Fruit fly (Drosophila melanogaster) whole organism, embryonic: ENCODE data around the gene CG10801.

ENCODE experiments used
- ATbp ChIP-seq: fragments of 200-800 bp; sonication (Bioruptor generic); optimal IDR thresholded peaks from 2 replicates; lab custom pipeline; 2017; ENCODE audit warnings: missing biosample characterization, mild to moderate bottlenecking, missing genetic modification characterization, missing genetic modification reagents
- Ada2b ChIP-seq: fragments of 200-800 bp; sonication (Bioruptor generic); IDR thresholded peaks from 2 replicates; pipeline ENCODE4 v1.3.6; 2022; ENCODE audit warnings: missing biosample characterization, missing genetic modification characterization
- Awh ChIP-seq: fragments of 200-800 bp; sonication (Bioruptor generic); IDR thresholded peaks from 2 replicates; pipeline ENCODE4, ENCODE4 v1.3.6; 2022; ENCODE audit warnings: missing biosample characterization, missing genetic modification characterization
- Blimp-1 ChIP-seq: fragments of 200-800 bp; sonication (Bioruptor generic); optimal IDR thresholded peaks from 3 replicates; lab custom pipeline; 2018; ENCODE audit warnings: missing biosample characterization, missing genetic modification characterization, mild to moderate bottlenecking, moderate library complexity, missing genetic modification reagents
- C15 ChIP-seq: fragments of 200-800 bp; sonication (Bioruptor generic); IDR thresholded peaks from 3 replicates; pipeline ENCODE4 v1.3.6; 2022; ENCODE audit warnings: missing biosample characterization, missing genetic modification characterization
- CG10147 ChIP-seq: fragments of 200-800 bp; sonication (Bioruptor generic); optimal IDR thresholded peaks from 2 replicates; lab custom pipeline; 2019; ENCODE audit warnings: missing biosample characterization, mild to moderate bottlenecking, missing genetic modification characterization, moderate library complexity
- CG10959 ChIP-seq: fragments of 200-800 bp; sonication (Bioruptor generic); IDR thresholded peaks from 2 replicates; pipeline ENCODE4 v1.3.6; 2022; ENCODE audit warnings: missing biosample characterization, missing genetic modification characterization
- CG10979 ChIP-seq: fragments of 200-800 bp; sonication (Bioruptor generic); optimal IDR thresholded peaks from 2 replicates; lab custom pipeline; 2018; ENCODE audit warnings: missing biosample characterization, mild to moderate bottlenecking, missing genetic modification characterization, moderate library complexity
- CG11085 ChIP-seq: fragments of 200-800 bp; sonication (Bioruptor generic); IDR thresholded peaks from 2 replicates; pipeline ENCODE4 v1.3.6; 2022; ENCODE audit warnings: missing biosample characterization, missing genetic modification characterization
- CG14667 ChIP-seq: fragments of 200-800 bp; sonication (Bioruptor generic); IDR thresholded peaks from 2 replicates; pipeline ENCODE4 v1.3.6; 2022; ENCODE audit warnings: missing biosample characterization, missing genetic modification characterization
- CG14965 ChIP-seq: fragments of 200-800 bp; sonication (Bioruptor generic); optimal IDR thresholded peaks from 2 replicates; lab custom pipeline; 2016; ENCODE audit warnings: missing biosample characterization, missing genetic modification characterization, borderline replicate concordance
- CG17359 ChIP-seq: fragments of 200-800 bp; sonication (Bioruptor generic); optimal IDR thresholded peaks from 3 replicates; lab custom pipeline; 2018; ENCODE audit warnings: missing biosample characterization, mild to moderate bottlenecking, missing genetic modification characterization, moderate library complexity
- CG17361 ChIP-seq: fragments of 200-800 bp; sonication (Bioruptor generic); IDR thresholded peaks from 3 replicates; pipeline ENCODE4 v1.3.6; 2022; ENCODE audit warnings: missing biosample characterization, missing genetic modification characterization
- CG18764 ChIP-seq: fragments of 200-800 bp; sonication (Bioruptor generic); optimal IDR thresholded peaks from 3 replicates; lab custom pipeline; 2016; ENCODE audit warnings: missing biosample characterization, missing genetic modification characterization
- CG3163 ChIP-seq: fragments of 200-800 bp; sonication (Bioruptor generic); optimal IDR thresholded peaks from 3 replicates; lab custom pipeline; 2016; ENCODE audit warnings: missing biosample characterization, missing genetic modification characterization
- CG3407 ChIP-seq: fragments of 200-800 bp; sonication (Bioruptor generic); optimal IDR thresholded peaks from 2 replicates; lab custom pipeline; 2018; ENCODE audit warnings: missing biosample characterization, mild to moderate bottlenecking, missing genetic modification characterization
- CG34376 ChIP-seq: fragments of 200-800 bp; sonication (Bioruptor generic); optimal IDR thresholded peaks from 2 replicates; lab custom pipeline; 2018; ENCODE audit warnings: missing biosample characterization, mild to moderate bottlenecking, missing genetic modification characterization
- CG34422 ChIP-seq: fragments of 200-800 bp; sonication (Bioruptor generic); IDR thresholded peaks from 3 replicates; pipeline ENCODE4 v1.3.6; 2022; ENCODE audit warnings: missing biosample characterization, missing genetic modification characterization
- CG3838 ChIP-seq: fragments of 200-800 bp; sonication (Bioruptor generic); optimal IDR thresholded peaks from 3 replicates; lab custom pipeline; 2016; ENCODE audit warnings: missing biosample characterization, missing genetic modification characterization
- CG4404 ChIP-seq: fragments of 200-800 bp; sonication (Bioruptor generic); IDR thresholded peaks from 2 replicates; pipeline ENCODE4 v1.3.6; 2022; ENCODE audit warnings: missing biosample characterization, missing genetic modification characterization
- CG7745 ChIP-seq: fragments of 200-800 bp; sonication (Bioruptor generic); optimal IDR thresholded peaks from 2 replicates; lab custom pipeline; 2018; ENCODE audit warnings: missing biosample characterization, mild to moderate bottlenecking, missing genetic modification characterization, moderate library complexity
- CG8765 ChIP-seq: fragments of 200-800 bp; sonication (Bioruptor generic); IDR thresholded peaks from 2 replicates; pipeline ENCODE4 v1.3.6; 2022; ENCODE audit warnings: missing biosample characterization, missing genetic modification characterization
- CG9215 ChIP-seq: fragments of 200-800 bp; sonication (Bioruptor generic); IDR thresholded peaks from 2 replicates; pipeline ENCODE4 v1.3.6; 2022; ENCODE audit warnings: missing biosample characterization, missing genetic modification characterization
- Dp ChIP-seq: fragments of 200-800 bp; sonication (Bioruptor generic); optimal IDR thresholded peaks from 2 replicates; lab custom pipeline; 2018; ENCODE audit warnings: missing biosample characterization, mild to moderate bottlenecking, missing genetic modification characterization, moderate library complexity
- E2f1 ChIP-seq: fragments of 200-800 bp; sonication (Bioruptor generic); IDR thresholded peaks from 2 replicates; pipeline ENCODE4 v1.3.6; 2022; ENCODE audit warnings: missing biosample characterization, missing genetic modification characterization
- Elba2 ChIP-seq: fragments of 200-800 bp; sonication (Bioruptor generic); optimal IDR thresholded peaks from 3 replicates; lab custom pipeline; 2016; ENCODE audit warnings: missing biosample characterization, missing genetic modification characterization
- HLH4C ChIP-seq: fragments of 200-800 bp; sonication (Bioruptor generic); IDR thresholded peaks from 3 replicates; pipeline ENCODE4 v1.3.6; 2022; ENCODE audit warnings: missing biosample characterization, missing genetic modification characterization; ENCODE audit not compliant: partially characterized antibody
- Hey ChIP-seq: fragments of 200-800 bp; sonication (Bioruptor generic); optimal IDR thresholded peaks from 3 replicates; lab custom pipeline; 2018; ENCODE audit warnings: missing biosample characterization, mild to moderate bottlenecking, missing genetic modification characterization
- Hsf ChIP-seq: fragments of 200-800 bp; sonication (Bioruptor generic); optimal IDR thresholded peaks from 3 replicates; lab custom pipeline; 2016; ENCODE audit warnings: missing biosample characterization, missing genetic modification characterization
- MESR4 ChIP-seq: fragments of 200-800 bp; sonication (Bioruptor generic); optimal IDR thresholded peaks from 2 replicates; lab custom pipeline; 2018; ENCODE audit warnings: missing biosample characterization, mild to moderate bottlenecking, missing genetic modification characterization, moderate library complexity
- Pdp1 ChIP-seq, 2 experiments: fragments of 200-800 bp; sonication (Bioruptor generic); optimal IDR thresholded peaks; 3 replicates each; lab custom pipeline; 2016; ENCODE audit warnings: missing biosample characterization in 2 of 2, missing genetic modification characterization in 2 of 2, mild to moderate bottlenecking in 1 of 2, moderate library complexity in 1 of 2
- Ravus ChIP-seq: fragments of 200-800 bp; sonication (Bioruptor generic); IDR thresholded peaks from 2 replicates; pipeline ENCODE4 v1.3.6; 2022; ENCODE audit warnings: missing biosample characterization, missing genetic modification characterization
- TFAM ChIP-seq: fragments of 200-800 bp; sonication (Bioruptor generic); optimal IDR thresholded peaks from 2 replicates; lab custom pipeline; 2017; ENCODE audit warnings: missing biosample characterization, missing genetic modification characterization, inconsistent platforms
- ap ChIP-seq: fragments of 200-800 bp; sonication (Bioruptor generic); IDR thresholded peaks from 2 replicates; pipeline ENCODE4 v1.3.6; 2022; ENCODE audit warnings: missing biosample characterization, missing genetic modification characterization
- cas ChIP-seq: fragments of 200-800 bp; sonication (Bioruptor generic); IDR thresholded peaks from 2 replicates; pipeline ENCODE4 v1.3.6; 2022; ENCODE audit warnings: missing biosample characterization, missing genetic modification characterization
- chn ChIP-seq: fragments of 200-800 bp; sonication (Bioruptor generic); optimal IDR thresholded peaks from 2 replicates; lab custom pipeline; 2016; ENCODE audit warnings: missing biosample characterization, missing genetic modification characterization
- da ChIP-seq: fragments of 200-800 bp; sonication (Bioruptor generic); optimal IDR thresholded peaks from 2 replicates; lab custom pipeline; 2016; ENCODE audit warnings: missing biosample characterization, missing genetic modification characterization
- danr ChIP-seq: fragments of 200-800 bp; sonication (Bioruptor generic); IDR thresholded peaks from 2 replicates; pipeline ENCODE4 v1.3.6; 2022; ENCODE audit warnings: missing biosample characterization, missing genetic modification characterization
- disco-r ChIP-seq: fragments of 200-800 bp; sonication (Bioruptor generic); optimal IDR thresholded peaks from 2 replicates; lab custom pipeline; 2016; ENCODE audit warnings: missing biosample characterization, missing genetic modification characterization
- dmrt11E ChIP-seq: fragments of 200-800 bp; sonication (Bioruptor generic); optimal IDR thresholded peaks from 3 replicates; lab custom pipeline; 2018; ENCODE audit warnings: missing biosample characterization, mild to moderate bottlenecking, missing genetic modification characterization, moderate library complexity
- esg ChIP-seq: fragments of 200-800 bp; sonication (Bioruptor generic); conservative IDR thresholded peaks from 2 replicates; pipeline ENCODE4 v1.3.6; 2022; ENCODE audit warnings: missing biosample characterization, missing genetic modification characterization
- fd96Cb ChIP-seq: fragments of 200-800 bp; sonication (Bioruptor generic); optimal IDR thresholded peaks from 2 replicates; lab custom pipeline; 2018; ENCODE audit warnings: missing biosample characterization, mild to moderate bottlenecking, missing genetic modification characterization, moderate library complexity
- ham ChIP-seq: fragments of 200-800 bp; sonication (Bioruptor generic); IDR thresholded peaks from 2 replicates; pipeline ENCODE4 v1.3.6; 2022; ENCODE audit warnings: missing biosample characterization, missing genetic modification characterization
- hth ChIP-seq: fragments of >200 bp; optimal IDR thresholded peaks from 2 replicates; lab custom pipeline; 2017; ENCODE audit warnings: inconsistent platforms
- otp ChIP-seq: fragments of 200-800 bp; sonication (Bioruptor generic); IDR thresholded peaks from 3 replicates; pipeline ENCODE4, ENCODE4 v1.3.6; 2022; ENCODE audit warnings: missing biosample characterization, missing genetic modification characterization
- scrt ChIP-seq: fragments of 200-800 bp; sonication (Bioruptor generic); optimal IDR thresholded peaks from 2 replicates; lab custom pipeline; 2018; ENCODE audit warnings: missing biosample characterization, mild to moderate bottlenecking, missing genetic modification characterization, moderate library complexity
- sima ChIP-seq: fragments of 200-800 bp; sonication (Bioruptor generic); optimal IDR thresholded peaks from 2 replicates; lab custom pipeline; 2016; ENCODE audit warnings: missing biosample characterization, missing genetic modification characterization
- sr ChIP-seq: fragments of 200-800 bp; sonication (Bioruptor generic); IDR thresholded peaks from 3 replicates; pipeline ENCODE4 v1.3.6; 2022; ENCODE audit warnings: missing biosample characterization, missing genetic modification characterization
- ttk ChIP-seq: fragments of 200-800 bp; sonication (Bioruptor generic); IDR thresholded peaks from 2 replicates; pipeline ENCODE4 v2.1.2; 2022; ENCODE audit warnings: missing biosample characterization, missing genetic modification characterization
- vnd ChIP-seq: fragments of 200-800 bp; sonication (Bioruptor generic); IDR thresholded peaks from 3 replicates; pipeline ENCODE4 v1.3.6; 2022; ENCODE audit warnings: missing biosample characterization, missing genetic modification characterization; ENCODE audit not compliant: partially characterized antibody
- wek ChIP-seq: fragments of 200-800 bp; sonication (Bioruptor generic); optimal IDR thresholded peaks from 3 replicates; lab custom pipeline; 2018; ENCODE audit warnings: missing biosample characterization, mild to moderate bottlenecking, missing genetic modification characterization, moderate library complexity

CG10801 gene

DNA sequence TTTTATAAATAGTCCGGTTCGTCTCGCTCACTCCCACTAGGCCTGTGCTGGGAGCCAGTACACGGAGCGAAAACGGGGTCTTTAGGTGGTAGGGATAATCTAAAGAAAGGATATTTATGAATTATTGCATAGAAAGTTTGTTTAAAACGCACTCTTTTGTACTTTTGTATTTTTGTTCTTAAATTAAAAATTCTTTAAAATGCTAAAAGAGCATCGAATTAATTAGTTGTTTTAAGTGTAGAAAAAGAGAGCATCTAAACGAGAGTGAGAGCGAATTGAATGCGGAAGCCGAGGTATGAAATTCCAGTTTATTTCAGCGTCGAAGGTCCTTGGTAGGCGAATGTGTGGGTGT, 32.8 kb upstream of the CG10801 start (continued):
- TF ChIP-seq CG17359 (tag; lab: Kevin White, UChicago) (peak; percentile 18), HLH4C (no peak), MESR4 (GFP tag; lab: Kevin White, UChicago) (no peak), otp (GFP tag; lab: Robert Waterston, UW) (peak; percentile 78; the same call in 2 of the 3 replicates), sr (no peak), Ravus (GFP tag; lab: Robert Waterston, UW) (no peak), Hsf (GFP tag; lab: Kevin White, UChicago) (peak; percentile 89), vnd (GFP tag; lab: Robert Waterston, UW) (no peak), ap (no peak), CG34376 (no peak), CG4404 (GFP tag; lab: Robert Waterston, UW) (peak; percentile 94), wek (GFP tag; lab: Kevin White, UChicago) (peak; percentile 11), Awh (GFP tag; lab: Robert Waterston, UW) (peak; percentile 57; the same call in 1 of the 2 replicates), dmrt11E (tag; lab: Kevin White, UChicago) (peak; percentile 96), E2f1 (GFP tag; lab: Robert Waterston, UW) (peak; percentile 67), ATbp (GFP tag; lab: Kevin White, UChicago) (peak; percentile 55), Ada2b (GFP tag; lab: Robert Waterston, UW) (peak; percentile 51; the same call in 1 of the 2 replicates), cas (GFP tag; lab: Robert Waterston, UW) (no peak), da (peak; percentile 29), danr (peak; percentile 46), sima (GFP tag; lab: Kevin White, UChicago) (no peak), disco-r (peak; percentile 64), esg (peak; percentile 42; the same call in 1 of the 2 replicates), CG8765 (GFP tag; lab: Robert Waterston, UW) (peak; percentile 80), CG3838 (GFP tag; lab: Kevin White, UChicago) (peak; percentile 33), Elba2 (GFP tag; lab: Kevin White, UChicago) (peak; percentile 92), CG17361 (GFP tag; lab: Robert Waterston, UW) (peak; percentile 56), CG14965 (GFP tag; lab: Kevin White, UChicago) (no peak), CG11085 (0 out of 2 replicates have a peak, but pooled peaks have one; percentile 26), CG3163 (GFP tag; lab: Kevin White, UChicago) (peak; percentile 53), CG10979 (tag; lab: Kevin White, UChicago) (peak; percentile 79), Hey (tag; lab: Kevin White, UChicago) (no peak), fd96Cb (tag; lab: Kevin White, UChicago) (peak; percentile 66), ttk (GFP tag; lab: Robert Waterston, UW) (0 out of 2 replicates have a peak, but pooled peaks have one; percentile 23), CG34422 (GFP tag; lab: Robert Waterston, UW) (0 out of 3 replicates have a peak, but pooled peaks have one; percentile 19), Blimp-1 (GFP tag; lab: Kevin White, UChicago) (peak; percentile 78), CG14667 (GFP tag; lab: Robert Waterston, UW) (no peak), CG10147 (GFP tag; lab: Kevin White, UChicago) (no peak), Dp (no peak), chn (peak; percentile 88), CG3407 (GFP tag; lab: Kevin White, UChicago) (peak; percentile 75), TFAM (GFP tag; lab: Kevin White, UChicago) (no peak), scrt (GFP tag; lab: Kevin White, UChicago) (no peak), CG10959 (GFP tag; lab: Robert Waterston, UW) (peak; percentile 82), hth (lab: Kevin White, UChicago) (no peak), C15 (GFP tag; lab: Robert Waterston, UW) (no peak), Pdp1 (GFP tag; optimal IDR thresholded peaks at IDR 0.05; lab: Kevin White, UChicago) (peak; percentile 65 to 79), CG7745 (tag; lab: Kevin White, UChicago) (peak; percentile 74), CG9215 (GFP tag; lab: Robert Waterston, UW) (0 out of 2 replicates have a peak, but pooled peaks have one; percentile 29), CG18764 (GFP tag; lab: Kevin White, UChicago) (no peak), ham (GFP tag; lab: Robert Waterston, UW) (no peak)
